Worm (Caenorhabditis elegans): ENCODE results near the gene pei-2.

ce11 chrV:990300-990699 is 33.0 kb downstream of the pei-2 start:
- TF ChIP-seq ces-1 (GFP tag; optimal IDR thresholded peaks at IDR 0.05), result no peak
- no peak for TF ChIP-seq lin-32 (GFP tag; optimal IDR thresholded peaks at IDR 0.05)
- no peak for TF ChIP-seq elt-1 (tag; optimal IDR thresholded peaks at IDR 0.05; ENCODE audit: borderline replicate concordance, insufficient read depth)
- no peak for TF ChIP-seq unc-62 (GFP tag; optimal IDR thresholded peaks at IDR 0.05)
- TF ChIP-seq nhr-28 (tag; optimal IDR thresholded peaks at IDR 0.05), result no peak
- no peak for TF ChIP-seq tbx-8 (GFP tag; optimal IDR thresholded peaks at IDR 0.05)
- TF ChIP-seq snpc-4 (tag; optimal IDR thresholded peaks at IDR 0.05), result no peak
- TF ChIP-seq lin-13 (tag; optimal IDR thresholded peaks at IDR 0.05), result no peak
- no peak for TF ChIP-seq unc-120 (tag; optimal IDR thresholded peaks at IDR 0.05; ENCODE audit: poor library complexity, severe bottlenecking)
- no peak for TF ChIP-seq blmp-1 (tag; optimal IDR thresholded peaks at IDR 0.05)
- TF ChIP-seq nhr-12 (tag; optimal IDR thresholded peaks at IDR 0.05), result no peak
